Worm (Caenorhabditis elegans) whole organism, L1 larva: ENCODE results near the gene M01F1.4.
A peak's percentile ranks its signal among the peaks of the same experiment; 100 is the strongest.

ENCODE experiments used
- C16A3.4 ChIP-seq: fragments of 150-350 bp; optimal IDR thresholded peaks from 2 replicates; lab custom pipeline; 2014; ENCODE audit warnings: missing biosample characterization, missing genetic modification characterization
- C34B4.2 ChIP-seq: sonication (generic microtip); optimal IDR thresholded peaks from 2 replicates; lab custom pipeline; 2017; ENCODE audit warnings: mild to moderate bottlenecking, missing genetic modification characterization, missing compliant biosample characterization
- F16B12.6 ChIP-seq: fragments of 150-350 bp; optimal IDR thresholded peaks from 2 replicates; lab custom pipeline; 2014; ENCODE audit warnings: missing biosample characterization, missing genetic modification characterization
- alr-1 ChIP-seq: fragments of 200-800 bp; sonication (Bioruptor generic); optimal IDR thresholded peaks from 2 replicates; lab custom pipeline; 2018; ENCODE audit warnings: borderline replicate concordance, mild to moderate bottlenecking, missing genetic modification characterization, missing compliant biosample characterization
- aly-2 ChIP-seq: fragments of 150-350 bp; optimal IDR thresholded peaks from 2 replicates; lab custom pipeline; 2014; ENCODE audit warnings: missing biosample characterization, missing genetic modification characterization
- ama-1 ChIP-seq: fragments of 150-350 bp; optimal IDR thresholded peaks from 2 replicates; lab custom pipeline; 2014
- blmp-1 ChIP-seq: fragments of 150-350 bp; optimal IDR thresholded peaks from 2 replicates; lab custom pipeline; 2014; ENCODE audit warnings: missing biosample characterization, missing genetic modification characterization
- ceh-63 ChIP-seq: fragments of 200-800 bp; sonication (Bioruptor generic); optimal IDR thresholded peaks from 2 replicates; lab custom pipeline; 2018; ENCODE audit warnings: mild to moderate bottlenecking, missing genetic modification characterization, missing compliant biosample characterization
- ceh-8 ChIP-seq: fragments of 200-800 bp; sonication (Bioruptor generic); optimal IDR thresholded peaks from 2 replicates; lab custom pipeline; 2018; ENCODE audit warnings: mild to moderate bottlenecking, missing genetic modification characterization, moderate library complexity, missing compliant biosample characterization
- ceh-82 ChIP-seq, 3 experiments: fragments of 150-350 bp in 1 of 3; sonication (generic microtip) in 2 of 3; optimal IDR thresholded peaks; 2 replicates each; lab custom pipeline; 2014 to 2017; ENCODE audit warnings: missing biosample characterization in 3 of 3, missing genetic modification characterization in 3 of 3
- ceh-88 ChIP-seq: fragments of 200-800 bp; sonication (Bioruptor generic); IDR thresholded peaks from 2 replicates; pipeline ENCODE4 v1.3.6; 2022; ENCODE audit warnings: missing genetic modification characterization, missing compliant biosample characterization
- dsc-1 ChIP-seq: sonication (generic microtip); optimal IDR thresholded peaks from 2 replicates; lab custom pipeline; 2016; ENCODE audit warnings: mild to moderate bottlenecking, missing genetic modification characterization, missing compliant biosample characterization
- efl-1 ChIP-seq, 4 experiments: fragments of 150-350 bp; optimal IDR thresholded peaks in 3 of 4; peaks in 1 of 4; 1 replicate in 1 of 4; 2 replicates in 3 of 4; lab custom pipeline; 2014; ENCODE audit warnings: missing biosample characterization in 2 of 4, missing genetic modification characterization in 2 of 4, missing genetic modification reagents in 2 of 4
- egl-13 ChIP-seq: sonication (generic microtip); optimal IDR thresholded peaks from 2 replicates; lab custom pipeline; 2016; ENCODE audit warnings: missing genotype, missing genetic modification reagents, missing genetic modification characterization, missing compliant biosample characterization
- elt-3 ChIP-seq, 6 experiments: fragments of 150-350 bp in 1 of 6; sonication (generic microtip); optimal IDR thresholded peaks; 2 replicates each; lab custom pipeline; 2017 to 2018; ENCODE audit warnings: missing biosample characterization in 6 of 6, missing genetic modification characterization in 6 of 6, inconsistent platforms in 1 of 6
- fkh-4 ChIP-seq: sonication (generic microtip); optimal IDR thresholded peaks from 2 replicates; lab custom pipeline; 2016; ENCODE audit warnings: missing compliant biosample characterization, missing genetic modification characterization, borderline replicate concordance
- fkh-8 ChIP-seq: sonication (generic microtip); optimal IDR thresholded peaks from 2 replicates; lab custom pipeline; 2016; ENCODE audit warnings: mild to moderate bottlenecking, missing genetic modification characterization, missing compliant biosample characterization
- grh-1 ChIP-seq: fragments of 200-800 bp; sonication (Bioruptor generic); IDR thresholded peaks from 2 replicates; pipeline ENCODE4 v1.3.6; 2022; ENCODE audit warnings: missing genetic modification reagents, missing genetic modification characterization, missing compliant biosample characterization
- hlh-17 ChIP-seq: fragments of 200-800 bp; sonication (Bioruptor generic); optimal IDR thresholded peaks from 2 replicates; lab custom pipeline; 2018; ENCODE audit warnings: missing genetic modification characterization, mild to moderate bottlenecking, missing compliant biosample characterization, moderate library complexity, borderline replicate concordance
- hpl-2 ChIP-seq: fragments of 150-350 bp; optimal IDR thresholded peaks from 2 replicates; lab custom pipeline; 2014; ENCODE audit warnings: missing biosample characterization, missing genetic modification reagents, missing genetic modification characterization
- irx-1 ChIP-seq: sonication (generic microtip); optimal IDR thresholded peaks from 2 replicates; lab custom pipeline; 2016; ENCODE audit warnings: missing genetic modification characterization, missing compliant biosample characterization
- lin-13 ChIP-seq: fragments of 150-350 bp; optimal IDR thresholded peaks from 2 replicates; lab custom pipeline; 2014; ENCODE audit warnings: missing biosample characterization, missing genetic modification reagents, missing genetic modification characterization
- lin-14 ChIP-seq: fragments of 200-800 bp; sonication (Bioruptor generic); optimal IDR thresholded peaks from 2 replicates; lab custom pipeline; 2018; ENCODE audit warnings: mild to moderate bottlenecking, missing genetic modification characterization, moderate library complexity, missing compliant biosample characterization
- lsy-2 ChIP-seq, 2 experiments: fragments of 150-350 bp; optimal IDR thresholded peaks; 2 replicates each; lab custom pipeline; 2014; ENCODE audit warnings: missing biosample characterization in 2 of 2, missing genetic modification characterization in 2 of 2
- mdl-1 ChIP-seq, 2 experiments: fragments of 150-350 bp; optimal IDR thresholded peaks; 2 replicates each; lab custom pipeline; 2014 to 2017; ENCODE audit warnings: missing biosample characterization in 2 of 2, missing genetic modification characterization in 2 of 2, inconsistent platforms in 1 of 2
- nhr-11 ChIP-seq: fragments of 150-350 bp; optimal IDR thresholded peaks from 2 replicates; lab custom pipeline; 2014; ENCODE audit warnings: missing biosample characterization, missing genetic modification characterization
- nhr-12 ChIP-seq: sonication (generic microtip); optimal IDR thresholded peaks from 2 replicates; lab custom pipeline; 2017; ENCODE audit warnings: missing biosample characterization, missing genetic modification characterization
- nhr-19 ChIP-seq: fragments of 200-800 bp; sonication (Bioruptor generic); conservative IDR thresholded peaks from 2 replicates; pipeline ENCODE4 v1.3.6; 2022; ENCODE audit warnings: missing genetic modification characterization, missing compliant biosample characterization
- nhr-20 ChIP-seq: sonication (generic microtip); optimal IDR thresholded peaks from 2 replicates; lab custom pipeline; 2016; ENCODE audit warnings: mild to moderate bottlenecking, missing genetic modification characterization, missing compliant biosample characterization
- nhr-237 ChIP-seq: fragments of 150-350 bp; optimal IDR thresholded peaks from 2 replicates; lab custom pipeline; 2014; ENCODE audit warnings: missing biosample characterization, missing genetic modification characterization
- nhr-47 ChIP-seq: sonication (generic microtip); optimal IDR thresholded peaks from 2 replicates; lab custom pipeline; 2016; ENCODE audit warnings: mild to moderate bottlenecking, missing genetic modification characterization, moderate library complexity, missing compliant biosample characterization
- nhr-71 ChIP-seq: sonication (generic microtip); optimal IDR thresholded peaks from 2 replicates; lab custom pipeline; 2016; ENCODE audit warnings: mild to moderate bottlenecking, missing genetic modification characterization, moderate library complexity, missing compliant biosample characterization
- nhr-85 ChIP-seq: sonication (generic microtip); peaks from one replicate; lab custom pipeline; 2016; ENCODE audit warnings: missing genetic modification characterization, inconsistent platforms, missing compliant biosample characterization
- nhr-90 ChIP-seq: sonication (generic microtip); optimal IDR thresholded peaks from 2 replicates; lab custom pipeline; 2016; ENCODE audit warnings: mild to moderate bottlenecking, missing genetic modification characterization, missing compliant biosample characterization; ENCODE audit not compliant: poor library complexity
- pqm-1 ChIP-seq: sonication (generic microtip); optimal IDR thresholded peaks from 3 replicates; lab custom pipeline; 2017; ENCODE audit warnings: missing biosample characterization, missing genetic modification characterization
- rnt-1 ChIP-seq: sonication (generic microtip); optimal IDR thresholded peaks from 2 replicates; lab custom pipeline; 2016; ENCODE audit warnings: mild to moderate bottlenecking, missing genetic modification characterization, moderate library complexity, missing compliant biosample characterization
- skn-1 ChIP-seq: fragments of 150-350 bp; optimal IDR thresholded peaks from 2 replicates; lab custom pipeline; 2014; ENCODE audit warnings: missing biosample characterization, missing genetic modification characterization
- snpc-4 ChIP-seq: fragments of 150-350 bp; optimal IDR thresholded peaks from 2 replicates; lab custom pipeline; 2014; ENCODE audit warnings: missing biosample characterization, missing genetic modification characterization
- snu-23 ChIP-seq: sonication (generic microtip); optimal IDR thresholded peaks from 2 replicates; lab custom pipeline; 2016; ENCODE audit warnings: missing genetic modification characterization, missing compliant biosample characterization
- sox-4 ChIP-seq: sonication (generic microtip); optimal IDR thresholded peaks from 2 replicates; lab custom pipeline; 2016; ENCODE audit warnings: missing genetic modification characterization, missing compliant biosample characterization
- sup-37 ChIP-seq: fragments of 200-800 bp; sonication (Bioruptor generic); optimal IDR thresholded peaks from 2 replicates; lab custom pipeline; 2018; ENCODE audit warnings: mild to moderate bottlenecking, missing genetic modification characterization, missing compliant biosample characterization
- tbx-2 ChIP-seq: sonication (generic microtip); optimal IDR thresholded peaks from 2 replicates; lab custom pipeline; 2016; ENCODE audit warnings: missing genetic modification characterization, missing compliant biosample characterization
- unc-130 ChIP-seq: fragments of 150-350 bp; optimal IDR thresholded peaks from 2 replicates; lab custom pipeline; 2017; ENCODE audit warnings: missing biosample characterization, missing genetic modification characterization, inconsistent platforms
- unc-62 ChIP-seq: fragments of 150-350 bp; optimal IDR thresholded peaks from 2 replicates; lab custom pipeline; 2014; ENCODE audit warnings: missing biosample characterization, missing genetic modification reagents, missing genetic modification characterization
- unc-86 ChIP-seq: sonication (generic microtip); optimal IDR thresholded peaks from 2 replicates; lab custom pipeline; 2016; ENCODE audit warnings: missing genetic modification characterization, missing compliant biosample characterization
- unc-98 ChIP-seq: fragments of 200-800 bp; sonication (Bioruptor generic); IDR thresholded peaks from 2 replicates; pipeline ENCODE4 v1.3.6; 2022; ENCODE audit warnings: missing genetic modification characterization, missing compliant biosample characterization
- vab-15 ChIP-seq: sonication (generic microtip); optimal IDR thresholded peaks from 2 replicates; lab custom pipeline; 2017; ENCODE audit warnings: missing genotype, mild to moderate bottlenecking, missing genetic modification characterization, missing compliant biosample characterization
- xbp-1 ChIP-seq: sonication (generic microtip); optimal IDR thresholded peaks from 2 replicates; lab custom pipeline; 2016; ENCODE audit warnings: missing genetic modification characterization, missing compliant biosample characterization

M01F1.4 gene

DNA sequence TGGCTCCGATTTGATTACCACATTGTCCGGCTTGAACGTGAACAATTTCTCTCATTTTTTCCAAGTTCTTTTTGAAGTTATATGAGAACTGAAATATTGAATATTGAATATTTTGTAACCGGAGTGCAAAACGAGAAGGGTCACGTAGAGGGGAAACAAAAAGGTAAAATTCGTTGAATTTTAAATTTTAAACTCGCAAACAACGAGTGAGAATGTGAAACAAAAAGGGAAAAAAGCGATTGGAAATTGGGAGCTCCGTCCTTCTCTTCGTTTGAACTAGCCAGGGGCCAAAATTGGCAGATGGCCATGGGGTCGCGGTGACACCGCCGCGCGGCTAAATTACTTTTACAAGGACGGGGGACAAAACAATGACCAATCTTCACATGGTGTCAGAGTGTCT, 31.7 kb upstream of the M01F1.4 start, which contains the start of gene ben-1:
Gene ben-1, minus strand, starts transcription at position 101 of the 400 bp plus-strand sequence.
- TF ChIP-seq unc-62 (GFP tag; lab: Kevin White, UChicago), result no peak
- TF ChIP-seq nhr-85, result peak; percentile 28

DNA sequence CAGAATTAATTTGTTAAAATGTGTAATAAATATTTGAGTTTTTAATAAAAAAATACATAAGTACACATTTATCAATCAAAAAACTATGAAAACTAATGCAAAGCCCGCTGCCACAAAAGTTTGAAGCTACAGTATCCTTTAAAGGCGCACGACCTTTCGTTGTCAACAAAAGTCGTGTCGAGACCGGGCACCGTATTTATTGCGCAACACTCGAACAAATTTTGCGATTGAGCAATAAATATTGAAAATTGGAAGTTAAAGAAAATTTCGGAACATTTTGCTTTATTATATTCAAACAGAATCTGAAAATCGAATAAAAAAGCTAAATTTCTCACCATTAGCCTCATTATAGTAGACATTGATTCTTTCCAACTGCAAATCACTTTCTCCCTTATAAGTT, 31.3 kb upstream of the M01F1.4 start:
- TF ChIP-seq unc-86 (tag; lab: Kevin White, UChicago) (no peak), hlh-17 (GFP tag; lab: Kevin White, UChicago) (no peak), C34B4.2 (tag; lab: Kevin White, UChicago) (no peak), efl-1 (optimal IDR thresholded peaks at IDR 0.05; lab: Kevin White, UChicago) (no peak), efl-1 (GFP tag; optimal IDR thresholded peaks at IDR 0.05 in 1 of 2; lab: Kevin White, UChicago) (no peak), ceh-63 (no peak), nhr-12 (no peak), nhr-237 (tag; lab: Kevin White, UChicago) (no peak), F16B12.6 (tag; lab: Kevin White, UChicago) (no peak), nhr-11 (tag; lab: Kevin White, UChicago) (no peak)

DNA sequence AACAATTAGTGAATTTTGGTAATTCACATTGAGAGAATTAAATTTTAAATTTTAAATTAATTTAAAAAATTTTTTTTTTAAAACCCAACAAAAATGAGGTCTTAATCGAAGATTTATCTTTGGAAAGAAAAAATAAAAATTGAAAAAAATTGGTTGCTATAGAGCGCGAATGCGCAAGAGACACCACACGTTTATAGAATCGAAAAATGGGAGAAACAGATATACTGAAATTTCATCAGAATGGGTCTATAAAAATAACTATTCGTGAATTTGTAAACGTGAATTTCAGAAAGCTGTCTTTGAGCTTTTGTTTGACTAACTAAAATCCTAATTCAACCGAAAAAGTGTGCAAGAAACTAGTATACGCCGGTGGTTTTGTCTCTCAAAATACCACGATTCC, 30.6 kb upstream of the M01F1.4 start:
- TF ChIP-seq lsy-2 (tag; optimal IDR thresholded peaks at IDR 0.05; lab: Kevin White, UChicago) (peak; percentile 72 to 88), ceh-82 (tag; optimal IDR thresholded peaks at IDR 0.05; lab: Kevin White, UChicago) (peak in 1 of 3 experiments; percentile 29), unc-130 (tag; lab: Kevin White, UChicago) (no peak), nhr-47 (tag; lab: Kevin White, UChicago) (peak; percentile 85), grh-1 (GFP tag; lab: Robert Waterston, UW) (no peak), sox-4 (tag; lab: Kevin White, UChicago) (peak; percentile 46), alr-1 (no peak), irx-1 (tag; lab: Kevin White, UChicago) (peak; percentile 48), nhr-85 (peak; percentile 87), xbp-1 (tag; lab: Kevin White, UChicago) (peak; percentile 81), hpl-2 (GFP tag; lab: Kevin White, UChicago) (peak; percentile 49), ceh-88 (GFP tag; lab: Robert Waterston, UW) (peak; percentile 60), aly-2 (tag; lab: Kevin White, UChicago) (no peak), mdl-1 (tag; optimal IDR thresholded peaks at IDR 0.05; lab: Kevin White, UChicago) (no peak), skn-1 (tag; lab: Kevin White, UChicago) (peak; percentile 58), snu-23 (peak; percentile 89), nhr-20 (peak; percentile 84), rnt-1 (tag; lab: Kevin White, UChicago) (peak; percentile 80), pqm-1 (no peak), tbx-2 (tag; lab: Kevin White, UChicago) (peak; percentile 77), egl-13 (tag; lab: Kevin White, UChicago) (peak; percentile 35), blmp-1 (peak; percentile 33), nhr-71 (tag; lab: Kevin White, UChicago) (peak; percentile 86), elt-3 (tag; optimal IDR thresholded peaks at IDR 0.05; lab: Kevin White, UChicago) (no peak), nhr-19 (GFP tag; lab: Robert Waterston, UW) (peak; percentile 75), nhr-90 (tag; lab: Kevin White, UChicago) (peak; percentile 85), hlh-17 (GFP tag; lab: Kevin White, UChicago) (no peak), F16B12.6 (tag; lab: Kevin White, UChicago) (no peak), lin-13 (peak; percentile 42), C16A3.4 (tag; lab: Kevin White, UChicago) (peak; percentile 80), vab-15 (tag; lab: Kevin White, UChicago) (no peak), unc-98 (GFP tag; lab: Robert Waterston, UW) (peak; percentile 70), dsc-1 (tag; lab: Kevin White, UChicago) (peak; percentile 65), fkh-4 (tag; lab: Kevin White, UChicago) (peak; percentile 24), snpc-4 (peak; percentile 2), fkh-8 (tag; lab: Kevin White, UChicago) (peak; percentile 84), lin-14 (GFP tag; lab: Kevin White, UChicago) (peak; percentile 75), ceh-63 (no peak), nhr-237 (tag; lab: Kevin White, UChicago) (peak; percentile 31), C34B4.2 (tag; lab: Kevin White, UChicago) (no peak), ceh-8 (GFP tag; lab: Kevin White, UChicago) (peak; percentile 34), ama-1 (lab: Kevin White, UChicago) (no peak), sup-37 (no peak)
